Worm (Caenorhabditis elegans): Measurements from ENCODE around the gene srw-141.

DNA sequence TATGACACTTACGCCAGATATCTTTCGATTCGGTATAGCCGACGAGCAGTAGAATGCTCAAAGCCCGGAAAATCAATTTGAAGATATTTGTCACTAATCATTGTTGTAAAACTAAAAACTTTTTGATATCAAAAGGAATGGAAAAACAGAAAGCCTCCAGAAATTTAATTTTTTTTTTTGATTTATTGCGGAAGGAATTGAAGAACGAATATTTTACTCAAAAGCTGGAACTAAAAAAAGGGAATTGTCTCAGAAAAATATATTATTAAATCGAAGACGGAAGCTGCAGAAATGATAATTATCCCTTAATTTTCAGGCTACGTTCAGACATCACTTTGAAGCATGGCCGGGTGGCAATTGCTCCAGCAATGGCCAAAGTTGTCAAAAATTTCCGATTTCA is 5.5 kb upstream of the srw-141 start, which contains the start of gene srw-137:
- no peak for TF ChIP-seq ama-1 (optimal IDR thresholded peaks at IDR 0.05)
- no peak for TF ChIP-seq tra-4 (tag; optimal IDR thresholded peaks at IDR 0.05)
- no peak for TF ChIP-seq hmbx-1 (tag; optimal IDR thresholded peaks at IDR 0.05)
- no peak for TF ChIP-seq flt-1 (GFP tag; IDR thresholded peaks at IDR 0.05)
- no peak for TF ChIP-seq aly-1 (tag; optimal IDR thresholded peaks at IDR 0.05)
- no peak for TF ChIP-seq tbx-11 (GFP tag; IDR thresholded peaks at IDR 0.05)
- no peak for TF ChIP-seq ets-7 (tag; optimal IDR thresholded peaks at IDR 0.05)
- no peak for TF ChIP-seq ceh-36 (tag; optimal IDR thresholded peaks at IDR 0.05)
- TF ChIP-seq tbx-37 (GFP tag; conservative IDR thresholded peaks at IDR 0.05) = no peak
- no peak for TF ChIP-seq F13C5.2 (tag; optimal IDR thresholded peaks at IDR 0.05)
- no peak for TF ChIP-seq pes-1 (GFP tag; IDR thresholded peaks at IDR 0.05)
- TF ChIP-seq ceh-13 (GFP tag; optimal IDR thresholded peaks at IDR 0.05) = no peak
- no peak for TF ChIP-seq scrt-1 (GFP tag; IDR thresholded peaks at IDR 0.05)
